Fruit fly (Drosophila melanogaster): ENCODE results near the gene RpS6.

Gene RpS6

dm6 chrX:7931028-7931549 is 30.0 kb upstream of the RpS6 start, which contains the start of gene mahe (continued):
- TF ChIP-seq fd64A (GFP tag; optimal IDR thresholded peaks at IDR 0.05) (no peak), CG7556 (GFP tag; optimal IDR thresholded peaks at IDR 0.05) (no peak), hb (GFP tag; IDR thresholded peaks at IDR 0.05; ENCODE audit: partially characterized antibody) (peak; percentile 67; the same call in 2 of the 3 replicates), otp (GFP tag; IDR thresholded peaks at IDR 0.05) (no peak), grn (GFP tag; optimal IDR thresholded peaks at IDR 0.05) (no peak), CG13296 (GFP tag; optimal IDR thresholded peaks at IDR 0.05) (peak; percentile 42), CG14710 (tag; optimal IDR thresholded peaks at IDR 0.05) (peak; percentile 37), abd-A (tag; optimal IDR thresholded peaks at IDR 0.05) (no peak), toy (GFP tag; IDR thresholded peaks at IDR 0.05) (no peak), lola (GFP tag; optimal IDR thresholded peaks at IDR 0.05) (no peak), CG17802 (tag; optimal IDR thresholded peaks at IDR 0.05) (no peak), org-1 (GFP tag; optimal IDR thresholded peaks at IDR 0.05) (no peak), CG31441 (GFP tag; IDR thresholded peaks at IDR 0.05) (no peak), CG6791 (GFP tag; IDR thresholded peaks at IDR 0.05; ENCODE audit: partially characterized antibody) (peak; percentile 91), dati (GFP tag; IDR thresholded peaks at IDR 0.05) (no peak), nmo (GFP tag; optimal IDR thresholded peaks at IDR 0.05) (no peak), odd (GFP tag; optimal IDR thresholded peaks at IDR 0.05) (no peak), CG9932 (GFP tag; IDR thresholded peaks at IDR 0.05) (no peak), CG15073 (GFP tag; optimal IDR thresholded peaks at IDR 0.05) (no peak), CG2129 (GFP tag; IDR thresholded peaks at IDR 0.05; ENCODE audit: partially characterized antibody) (peak; percentile 77), CG7786 (GFP tag; optimal IDR thresholded peaks at IDR 0.05) (no peak), ci (GFP tag; IDR thresholded peaks at IDR 0.05) (no peak), onecut (GFP tag; IDR thresholded peaks at IDR 0.05) (no peak), CG30431 (GFP tag; optimal IDR thresholded peaks at IDR 0.05) (no peak), YL-1 (GFP tag; optimal IDR thresholded peaks at IDR 0.05) (peak; percentile 17), E2f1 (GFP tag; IDR thresholded peaks at IDR 0.05) (no peak), Hr39 (optimal IDR thresholded peaks at IDR 0.05) (no peak), Dad (GFP tag; optimal IDR thresholded peaks at IDR 0.05) (no peak), wdn (GFP tag; IDR thresholded peaks at IDR 0.05) (no peak), ase (GFP tag; IDR thresholded peaks at IDR 0.05) (no peak), CG16863 (GFP tag; optimal IDR thresholded peaks at IDR 0.05) (no peak), Hmr (GFP tag; optimal IDR thresholded peaks at IDR 0.05) (no peak), HLH3B (GFP tag; IDR thresholded peaks at IDR 0.05) (0 out of 2 replicates have a peak, but pooled peaks have one; percentile 7), prd (optimal IDR thresholded peaks at IDR 0.05) (no peak), prd (GFP tag; IDR thresholded peaks at IDR 0.05) (no peak), lbe (GFP tag; optimal IDR thresholded peaks at IDR 0.05) (peak; percentile 44), Xrp1 (GFP tag; IDR thresholded peaks at IDR 0.05) (no peak), Doc3 (GFP tag; IDR thresholded peaks at IDR 0.05; ENCODE audit: partially characterized antibody) (peak; percentile 71), twi (tag; optimal IDR thresholded peaks at IDR 0.05) (no peak), Trl (optimal IDR thresholded peaks at IDR 0.05) (peak; percentile 74 to 90), Trl (GFP tag; optimal IDR thresholded peaks at IDR 0.05) (peak; percentile 5), ro (GFP tag; IDR thresholded peaks at IDR 0.05) (no peak), Stat92E (GFP tag; optimal IDR thresholded peaks at IDR 0.05) (no peak), ftz-f1 (GFP tag; optimal IDR thresholded peaks at IDR 0.05) (no peak), CG42726 (GFP tag; IDR thresholded peaks at IDR 0.05; ENCODE audit: partially characterized antibody) (peak; percentile 75; the same call in 1 of the 2 replicates), maf-S (GFP tag; optimal IDR thresholded peaks at IDR 0.05) (no peak), Lhr (GFP tag; optimal IDR thresholded peaks at IDR 0.05) (no peak), CG18619 (GFP tag; optimal IDR thresholded peaks at IDR 0.05) (no peak), CTCF (GFP tag; optimal IDR thresholded peaks at IDR 0.05) (no peak), E2f2 (GFP tag; IDR thresholded peaks at IDR 0.05) (peak; percentile 86), sna (GFP tag; IDR thresholded peaks at IDR 0.05; ENCODE audit: partially characterized antibody) (peak; percentile 69), CG7271 (tag; optimal IDR thresholded peaks at IDR 0.05) (no peak)

All from whole organism, embryonic.